Fruit fly (Drosophila melanogaster) S2 (cell line): ENCODE results near the gene Tat.

Experiments
- CG8478 ChIP-seq: fragments of >200 bp; optimal IDR thresholded peaks from 2 replicates; lab custom pipeline; 2018
- CTCF ChIP-seq, 2 experiments: fragments of >200 bp; optimal IDR thresholded peaks; 2 replicates each; lab custom pipeline; 2018

The Tat gene

dm6 chrX:14234468-14234867 lies 26.6 kb upstream of the Tat start:
- no peak for TF ChIP-seq CTCF (optimal IDR thresholded peaks at IDR 0.05; lab: Kevin White, UChicago)
- TF ChIP-seq CG8478 (lab: Kevin White, UChicago) = no peak

dm6 chrX:14237873-14238394 lies 23.1 kb upstream of the Tat start, which contains the start of the genes Fbxl4 and Dus2:
Fbxl4 (minus strand) TSS chrX:14237923.
Dus2 (plus strand) TSS chrX:14237988.
- TF ChIP-seq CTCF (optimal IDR thresholded peaks at IDR 0.05; lab: Kevin White, UChicago) (no peak), CG8478 (lab: Kevin White, UChicago) (no peak)

- TF ChIP-seq CTCF (optimal IDR thresholded peaks at IDR 0.05; lab: Kevin White, UChicago) = no peak
- TF ChIP-seq CG8478 (lab: Kevin White, UChicago) = no peak
Observed at dm6 chrX:14242479-14242878, 18.5 kb upstream of the Tat start, which contains the start of gene mRNA-cap. mRNA-cap (minus strand) TSS chrX:14242822.

- no peak for TF ChIP-seq CTCF (optimal IDR thresholded peaks at IDR 0.05; lab: Kevin White, UChicago)
- TF ChIP-seq CG8478 (lab: Kevin White, UChicago) = no peak
Observed at dm6 chrX:14242941-14243736, 17.9 kb upstream of the Tat start, which contains the start of gene CG32599. CG32599 (plus strand) TSS chrX:14243686.

- no peak for TF ChIP-seq CG8478 (lab: Kevin White, UChicago)
- peak; percentile 74 to 85 for TF ChIP-seq CTCF (optimal IDR thresholded peaks at IDR 0.05; lab: Kevin White, UChicago)
Observed at dm6 chrX:14247035-14247786, 13.8 kb upstream of the Tat start, which contains the start of gene mud. mud (plus strand) TSS chrX:14247732.

dm6 chrX:14265149-14265548 lies 4.1 kb downstream of the Tat start:
- TF ChIP-seq CTCF (optimal IDR thresholded peaks at IDR 0.05; lab: Kevin White, UChicago) = no peak
- no peak for TF ChIP-seq CG8478 (lab: Kevin White, UChicago)

- TF ChIP-seq CTCF (optimal IDR thresholded peaks at IDR 0.05; lab: Kevin White, UChicago) (no peak), CG8478 (lab: Kevin White, UChicago) (no peak)
Observed at dm6 chrX:14266075-14266474, 5.1 kb downstream of the Tat start, which contains the start of the genes CG13404 and na. CG13404 (minus strand) TSS chrX:14266250. na (plus strand) TSS chrX:14266367.

- TF ChIP-seq CG8478 (lab: Kevin White, UChicago) (no peak), CTCF (optimal IDR thresholded peaks at IDR 0.05; lab: Kevin White, UChicago) (no peak)
Observed at dm6 chrX:14277435-14277834, 16.4 kb downstream of the Tat start, which contains the start of gene Muc12Ea. Muc12Ea (plus strand) TSS chrX:14277735.

- TF ChIP-seq CTCF (optimal IDR thresholded peaks at IDR 0.05; lab: Kevin White, UChicago) = no peak
- no peak for TF ChIP-seq CG8478 (lab: Kevin White, UChicago)
Observed at dm6 chrX:14289293-14289692, 28.3 kb downstream of the Tat start, which contains the start of gene CG9400. CG9400 (minus strand) TSS chrX:14289393.
